Fruit fly (Drosophila melanogaster) whole organism, larva: Measurements from ENCODE around the gene CG11313.

ENCODE experiments used
- noc ChIP-seq: fragments of 200-800 bp; sonication (Bioruptor generic); optimal IDR thresholded peaks from 3 replicates; lab custom pipeline; 2019; ENCODE audit warnings: missing biosample characterization, mild to moderate bottlenecking, missing genetic modification characterization, moderate library complexity

Gene CG11313

dm6 chr3R:30731065-30731464 lies at the start of gene CG11313:
Gene CG11313, minus strand, starts transcription at chr3R:30731165.
- TF ChIP-seq noc (tag; lab: Kevin White, UChicago), result no peak

- TF ChIP-seq noc (tag; lab: Kevin White, UChicago), result peak; percentile 2
Measured at dm6 chr3R:30780451-30780850, 49.5 kb upstream of the CG11313 start.

dm6 chr3R:30779257-30779656 lies 48.3 kb upstream of the CG11313 start:
- TF ChIP-seq noc (tag; lab: Kevin White, UChicago), result peak; percentile 36

dm6 chr3R:30775933-30776332 lies 45.0 kb upstream of the CG11313 start:
- no peak for TF ChIP-seq noc (tag; lab: Kevin White, UChicago)

dm6 chr3R:30775249-30775648 lies 44.3 kb upstream of the CG11313 start:
- TF ChIP-seq noc (tag; lab: Kevin White, UChicago), result no peak

- TF ChIP-seq noc (tag; lab: Kevin White, UChicago), result no peak
Measured at dm6 chr3R:30772779-30773546, 42.0 kb upstream of the CG11313 start.

- TF ChIP-seq noc (tag; lab: Kevin White, UChicago), result no peak
Measured at dm6 chr3R:30770709-30771108, 39.7 kb upstream of the CG11313 start.

dm6 chr3R:30770069-30770633 lies 39.2 kb upstream of the CG11313 start:
- no peak for TF ChIP-seq noc (tag; lab: Kevin White, UChicago)

- TF ChIP-seq noc (tag; lab: Kevin White, UChicago), result no peak
Measured at dm6 chr3R:30767556-30767955, 36.6 kb upstream of the CG11313 start.

- TF ChIP-seq noc (tag; lab: Kevin White, UChicago), result no peak
Measured at dm6 chr3R:30766922-30767504, 36.0 kb upstream of the CG11313 start.

- no peak for TF ChIP-seq noc (tag; lab: Kevin White, UChicago)
Measured at dm6 chr3R:30765306-30766033, 34.5 kb upstream of the CG11313 start, which contains the start of gene zfh1. Gene zfh1, plus strand, starts transcription at chr3R:30765926.

- no peak for TF ChIP-seq noc (tag; lab: Kevin White, UChicago)
Measured at dm6 chr3R:30764121-30764520, 33.2 kb upstream of the CG11313 start.

dm6 chr3R:30762230-30762629 lies 31.3 kb upstream of the CG11313 start:
- no peak for TF ChIP-seq noc (tag; lab: Kevin White, UChicago)

- no peak for TF ChIP-seq noc (tag; lab: Kevin White, UChicago)
Measured at dm6 chr3R:30761140-30761539, 30.2 kb upstream of the CG11313 start.

- TF ChIP-seq noc (tag; lab: Kevin White, UChicago), result no peak
Measured at dm6 chr3R:30758725-30759714, 28.1 kb upstream of the CG11313 start.
